Fruit fly (Drosophila melanogaster) whole organism, pupa: Measurements from ENCODE around the gene CG32219.

Source experiments
- CG10348 ChIP-seq: fragments of 200-800 bp; sonication (Bioruptor generic); IDR thresholded peaks from 2 replicates; pipeline ENCODE4 v1.3.6; 2022; ENCODE audit warnings: missing biosample characterization, missing genetic modification characterization
- CG12605 ChIP-seq: fragments of 200-800 bp; sonication (Bioruptor generic); IDR thresholded peaks from 2 replicates; pipeline ENCODE4 v1.3.6; 2022; ENCODE audit warnings: missing biosample characterization, missing genetic modification characterization
- CG13204 ChIP-seq: fragments of 200-800 bp; sonication (Bioruptor generic); optimal IDR thresholded peaks from 2 replicates; lab custom pipeline; 2018; ENCODE audit warnings: missing biosample characterization, mild to moderate bottlenecking, missing genetic modification characterization, moderate library complexity
- CG14655 ChIP-seq: fragments of 200-800 bp; sonication (Bioruptor generic); optimal IDR thresholded peaks from 3 replicates; lab custom pipeline; 2017; ENCODE audit warnings: mild to moderate bottlenecking, missing biosample characterization, missing genetic modification reagents, missing genetic modification characterization
- CG15710 ChIP-seq: fragments of 200-800 bp; sonication (Bioruptor generic); optimal IDR thresholded peaks from 2 replicates; lab custom pipeline; 2018; ENCODE audit warnings: missing biosample characterization, mild to moderate bottlenecking, missing genetic modification characterization, moderate library complexity
- CG17806 ChIP-seq: fragments of 200-800 bp; sonication (Bioruptor generic); optimal IDR thresholded peaks from 2 replicates; lab custom pipeline; 2018; ENCODE audit warnings: missing biosample characterization, mild to moderate bottlenecking, missing genetic modification characterization, moderate library complexity
- CG32121 ChIP-seq: fragments of 200-800 bp; sonication (Bioruptor generic); IDR thresholded peaks from 2 replicates; pipeline ENCODE4 v1.3.6; 2022; ENCODE audit warnings: missing biosample characterization, missing genetic modification characterization
- CG34367 ChIP-seq: fragments of 200-800 bp; sonication (Bioruptor generic); optimal IDR thresholded peaks from 2 replicates; lab custom pipeline; 2018; ENCODE audit warnings: missing biosample characterization, mild to moderate bottlenecking, missing genetic modification characterization
- CG4496 ChIP-seq: fragments of 200-800 bp; sonication (Bioruptor generic); IDR thresholded peaks from 3 replicates; pipeline ENCODE4 v1.3.6; 2022; ENCODE audit warnings: missing biosample characterization, missing genetic modification characterization
- CG8159 ChIP-seq: fragments of 200-800 bp; sonication (Bioruptor generic); optimal IDR thresholded peaks from 3 replicates; lab custom pipeline; 2018; ENCODE audit warnings: missing biosample characterization, mild to moderate bottlenecking, missing genetic modification characterization, moderate library complexity
- CG8301 ChIP-seq: fragments of 200-800 bp; sonication (Bioruptor generic); optimal IDR thresholded peaks from 2 replicates; lab custom pipeline; 2018; ENCODE audit warnings: missing biosample characterization, mild to moderate bottlenecking, missing genetic modification characterization
- CG9948 ChIP-seq: fragments of 200-800 bp; sonication (Bioruptor generic); optimal IDR thresholded peaks from 2 replicates; lab custom pipeline; 2018; ENCODE audit warnings: missing biosample characterization, mild to moderate bottlenecking, missing genetic modification characterization, moderate library complexity
- D1 ChIP-seq: fragments of 200-800 bp; sonication (Bioruptor generic); optimal IDR thresholded peaks from 2 replicates; lab custom pipeline; 2018; ENCODE audit warnings: missing biosample characterization, mild to moderate bottlenecking, missing genetic modification characterization, moderate library complexity
- EcR ChIP-seq: fragments of 200-800 bp; sonication (Bioruptor generic); optimal IDR thresholded peaks from 3 replicates; lab custom pipeline; 2019; ENCODE audit warnings: missing biosample characterization, missing genetic modification characterization, mild to moderate bottlenecking, moderate library complexity, missing genetic modification reagents
- Ets98B ChIP-seq: fragments of 200-800 bp; sonication (Bioruptor generic); IDR thresholded peaks from 2 replicates; pipeline ENCODE4 v1.3.6; 2022; ENCODE audit warnings: missing biosample characterization, missing genetic modification characterization
- Pif1A ChIP-seq: fragments of 200-800 bp; sonication (Bioruptor generic); optimal IDR thresholded peaks from 3 replicates; lab custom pipeline; 2016; ENCODE audit warnings: missing biosample characterization, missing genetic modification characterization
- Pif1B ChIP-seq: fragments of 200-800 bp; sonication (Bioruptor generic); optimal IDR thresholded peaks from 3 replicates; lab custom pipeline; 2016; ENCODE audit warnings: missing biosample characterization, missing genetic modification characterization
- Snoo ChIP-seq: fragments of 200-800 bp; sonication (Bioruptor generic); optimal IDR thresholded peaks from 3 replicates; lab custom pipeline; 2017; ENCODE audit warnings: missing biosample characterization, mild to moderate bottlenecking, missing genetic modification characterization, inconsistent platforms
- fd96Ca ChIP-seq: fragments of 200-800 bp; sonication (Bioruptor generic); IDR thresholded peaks from 3 replicates; pipeline ENCODE4 v1.3.6; 2022; ENCODE audit warnings: missing biosample characterization, missing genetic modification characterization
- gl ChIP-seq: fragments of 200-800 bp; sonication (Bioruptor generic); optimal IDR thresholded peaks from 2 replicates; lab custom pipeline; 2018; ENCODE audit warnings: missing biosample characterization, mild to moderate bottlenecking, missing genetic modification characterization
- rn ChIP-seq: fragments of 200-800 bp; sonication (Bioruptor generic); IDR thresholded peaks from 2 replicates; pipeline ENCODE4 v1.3.6; 2022; ENCODE audit warnings: missing biosample characterization, missing genetic modification characterization

The CG32219 gene

DNA sequence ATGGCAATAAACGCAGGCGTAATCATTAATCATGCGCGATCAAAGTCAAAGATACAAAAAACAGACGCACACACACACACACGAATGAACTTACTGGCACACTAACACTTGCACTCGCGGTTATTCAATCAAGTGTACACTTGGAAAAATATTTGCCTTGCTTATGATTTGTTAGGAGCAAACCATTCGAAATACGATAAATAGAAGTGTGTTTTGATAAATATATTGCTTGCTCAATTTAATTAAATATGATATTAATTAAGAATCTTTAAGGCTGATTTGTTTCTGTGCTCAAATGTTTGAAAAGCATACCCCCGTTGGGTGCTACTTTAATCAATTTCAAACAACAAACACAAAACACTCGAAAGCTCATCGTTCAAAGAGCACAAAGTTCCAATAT lies 5.5 kb downstream of the CG32219 start:
- TF ChIP-seq Snoo (no peak), Pif1B (no peak), CG12605 (GFP tag; lab: Robert Waterston, UW) (no peak), EcR (no peak), CG13204 (no peak), CG17806 (tag; lab: Kevin White, UChicago) (no peak), CG9948 (tag; lab: Kevin White, UChicago) (no peak), CG14655 (no peak), CG8159 (tag; lab: Kevin White, UChicago) (no peak), CG15710 (tag; lab: Kevin White, UChicago) (no peak), CG10348 (GFP tag; lab: Robert Waterston, UW) (no peak), CG8301 (no peak), Ets98B (no peak), CG32121 (GFP tag; lab: Robert Waterston, UW) (no peak), rn (GFP tag; lab: Robert Waterston, UW) (no peak), D1 (tag; lab: Kevin White, UChicago) (no peak), gl (tag; lab: Kevin White, UChicago) (no peak), CG4496 (GFP tag; lab: Robert Waterston, UW) (no peak), fd96Ca (GFP tag; lab: Robert Waterston, UW) (no peak), CG34367 (tag; lab: Kevin White, UChicago) (no peak)

DNA sequence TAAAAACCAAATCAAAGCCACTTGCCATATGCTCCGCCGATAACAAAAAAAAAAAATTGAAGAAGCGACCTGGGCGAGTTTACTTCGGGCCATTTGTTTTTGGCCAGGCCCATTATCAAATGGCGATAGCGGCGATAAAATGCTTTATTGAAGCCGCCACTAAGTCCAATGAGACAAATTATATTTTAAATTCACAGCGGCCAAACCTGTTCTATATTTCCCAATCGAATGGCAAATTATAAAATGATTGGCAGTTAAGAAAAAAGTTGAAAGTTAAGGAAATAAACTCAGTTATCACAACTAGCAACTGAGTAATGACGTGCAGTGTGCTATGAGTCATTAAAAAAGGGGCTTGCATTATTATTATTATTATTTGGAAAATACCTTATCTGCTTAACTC lies 9.8 kb downstream of the CG32219 start:
- TF ChIP-seq CG13204 (no peak), Snoo (no peak), fd96Ca (GFP tag; lab: Robert Waterston, UW) (no peak), rn (GFP tag; lab: Robert Waterston, UW) (no peak), CG8159 (tag; lab: Kevin White, UChicago) (no peak), CG12605 (GFP tag; lab: Robert Waterston, UW) (no peak), Pif1A (GFP tag; lab: Kevin White, UChicago) (no peak), EcR (no peak), CG32121 (GFP tag; lab: Robert Waterston, UW) (no peak), D1 (tag; lab: Kevin White, UChicago) (no peak), CG9948 (tag; lab: Kevin White, UChicago) (no peak), Ets98B (no peak), CG15710 (tag; lab: Kevin White, UChicago) (no peak), Pif1B (no peak), CG34367 (tag; lab: Kevin White, UChicago) (no peak), gl (tag; lab: Kevin White, UChicago) (no peak), CG10348 (GFP tag; lab: Robert Waterston, UW) (no peak), CG8301 (no peak)

DNA sequence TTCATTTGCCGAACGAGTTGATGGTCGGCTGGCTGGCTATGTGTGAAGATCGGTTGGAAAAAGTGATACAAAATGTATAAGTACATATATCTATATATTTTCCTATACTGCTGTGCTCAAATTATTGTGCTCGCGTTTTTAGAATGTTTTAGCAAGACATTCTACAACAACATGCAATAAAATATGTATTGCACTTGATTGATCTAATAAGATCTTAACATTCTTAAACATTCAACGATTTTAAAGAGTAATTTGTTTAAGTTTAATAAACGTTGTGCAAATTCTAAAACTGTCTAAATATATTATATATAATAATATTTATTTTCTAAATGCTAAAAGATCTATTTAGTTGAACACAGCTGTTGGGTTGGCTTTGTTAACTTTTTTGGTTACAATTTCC lies 10.6 kb downstream of the CG32219 start:
- TF ChIP-seq Pif1B (no peak), EcR (no peak), gl (tag; lab: Kevin White, UChicago) (no peak), Ets98B (no peak), CG4496 (GFP tag; lab: Robert Waterston, UW) (no peak), CG12605 (GFP tag; lab: Robert Waterston, UW) (no peak), CG8301 (no peak), CG9948 (tag; lab: Kevin White, UChicago) (no peak), Snoo (no peak), CG34367 (tag; lab: Kevin White, UChicago) (no peak), CG15710 (tag; lab: Kevin White, UChicago) (no peak), fd96Ca (GFP tag; lab: Robert Waterston, UW) (no peak)

DNA sequence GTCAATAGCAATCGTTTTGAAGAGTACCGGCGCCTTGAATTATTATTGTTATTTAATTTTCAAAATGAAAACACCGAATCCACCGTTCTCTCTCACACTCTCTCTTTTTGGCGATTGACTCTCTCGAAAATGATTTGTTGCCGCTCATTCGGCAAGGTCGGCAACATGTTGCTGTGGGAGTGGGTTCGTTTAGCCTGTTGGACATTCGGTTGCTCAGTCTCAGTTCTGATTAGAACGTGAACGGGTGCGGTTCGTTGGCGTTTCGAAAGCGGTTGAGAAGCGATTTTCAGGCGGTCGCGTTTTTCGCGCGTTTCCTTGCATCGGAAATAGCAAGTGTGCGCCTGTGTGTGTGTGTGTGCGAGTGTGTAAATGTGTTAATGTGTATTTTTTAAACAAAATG lies 11.9 kb downstream of the CG32219 start, which contains the start of gene Ac76E:
Ac76E (plus strand) TSS at position 264 of the 400 bp plus-strand sequence.
- TF ChIP-seq CG32121 (GFP tag; lab: Robert Waterston, UW) (peak; percentile 16; the same call in 1 of the 2 replicates), CG14655 (no peak), CG4496 (GFP tag; lab: Robert Waterston, UW) (no peak; the same call in 2 of the 3 replicates), rn (GFP tag; lab: Robert Waterston, UW) (no peak), CG12605 (GFP tag; lab: Robert Waterston, UW) (peak; percentile 52), Ets98B (peak; percentile 30; the same call in 1 of the 2 replicates)

DNA sequence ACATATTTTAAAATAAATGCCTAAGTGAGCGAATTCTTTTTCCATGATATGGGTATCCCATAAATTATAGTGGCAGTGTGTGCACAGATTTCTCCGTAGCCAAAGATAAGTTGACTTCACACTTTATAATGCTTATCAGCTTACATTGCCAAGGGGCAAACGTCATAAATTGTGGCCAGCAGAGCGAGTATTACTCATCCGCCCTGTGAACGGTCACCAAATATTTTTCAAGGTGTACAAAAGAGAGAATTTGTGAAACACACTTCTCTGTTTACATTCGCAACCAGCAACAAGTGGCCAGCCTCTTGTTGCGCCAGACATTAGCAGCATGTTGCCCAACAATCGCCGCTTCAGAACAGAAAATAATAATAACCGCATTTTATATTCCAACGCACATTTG lies 18.0 kb downstream of the CG32219 start:
- TF ChIP-seq fd96Ca (GFP tag; lab: Robert Waterston, UW) (0 out of 3 replicates have a peak, but pooled peaks have one; percentile 10), D1 (tag; lab: Kevin White, UChicago) (no peak), CG32121 (GFP tag; lab: Robert Waterston, UW) (peak; percentile 26; the same call in 1 of the 2 replicates), rn (GFP tag; lab: Robert Waterston, UW) (no peak), CG12605 (GFP tag; lab: Robert Waterston, UW) (peak; percentile 62), Pif1A (GFP tag; lab: Kevin White, UChicago) (peak; percentile 35), Ets98B (peak; percentile 53), CG14655 (no peak)

DNA sequence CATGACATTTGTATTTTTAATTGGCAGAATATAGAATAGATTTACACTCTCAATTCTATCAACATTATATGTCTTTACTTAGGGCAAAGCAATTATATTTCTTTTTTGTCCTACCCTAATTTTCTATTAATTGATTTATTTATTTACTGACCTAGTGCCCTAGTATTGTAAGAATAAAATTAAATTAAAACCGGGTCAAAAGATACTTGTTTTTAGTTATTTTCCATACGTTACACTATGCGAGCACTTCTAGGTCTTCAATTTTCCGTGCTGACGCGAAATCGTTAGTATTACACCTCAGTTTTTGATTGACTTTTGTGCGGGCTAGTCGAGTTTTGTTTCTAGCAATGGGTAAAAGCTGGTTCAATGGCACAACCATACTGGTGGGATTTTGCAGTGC lies 19.5 kb downstream of the CG32219 start, which contains the start of gene CG46462:
CG46462 (plus strand) TSS at position 301 of the 400 bp plus-strand sequence.
- TF ChIP-seq CG32121 (GFP tag; lab: Robert Waterston, UW) (no peak), CG17806 (tag; lab: Kevin White, UChicago) (no peak), CG8159 (tag; lab: Kevin White, UChicago) (no peak), CG13204 (no peak), rn (GFP tag; lab: Robert Waterston, UW) (no peak), CG12605 (GFP tag; lab: Robert Waterston, UW) (no peak), D1 (tag; lab: Kevin White, UChicago) (no peak), Snoo (no peak), Pif1B (no peak), fd96Ca (GFP tag; lab: Robert Waterston, UW) (no peak), Ets98B (no peak), Pif1A (GFP tag; lab: Kevin White, UChicago) (no peak), CG15710 (tag; lab: Kevin White, UChicago) (no peak), EcR (no peak), CG9948 (tag; lab: Kevin White, UChicago) (no peak), CG8301 (no peak), CG4496 (GFP tag; lab: Robert Waterston, UW) (no peak), CG34367 (tag; lab: Kevin White, UChicago) (no peak)
- TF ChIP-seq, all 21 proteins: peak for 0
